Worm (Caenorhabditis elegans) whole organism, midembryonic: ENCODE results near the gene sqst-1.

Experiments
- T22C8.4 ChIP-seq: fragments of 200-800 bp; sonication (Bioruptor generic); IDR thresholded peaks from 2 replicates; pipeline ENCODE4 v1.3.6; 2022; ENCODE audit warnings: missing genetic modification characterization, missing compliant biosample characterization
- cog-1 ChIP-seq: sonication (generic microtip); optimal IDR thresholded peaks from 2 replicates; lab custom pipeline; 2016; ENCODE audit warnings: missing genetic modification characterization, missing compliant biosample characterization
- flt-1 ChIP-seq: fragments of 200-800 bp; sonication (Bioruptor generic); IDR thresholded peaks from 2 replicates; pipeline ENCODE4 v1.3.6; 2022; ENCODE audit warnings: missing genetic modification characterization, missing compliant biosample characterization
- klf-2 ChIP-seq: fragments of 200-800 bp; sonication (Bioruptor generic); conservative IDR thresholded peaks from 2 replicates; pipeline ENCODE4 v1.3.6; 2022; ENCODE audit warnings: missing genetic modification reagents, missing genetic modification characterization, missing compliant biosample characterization
- med-1 ChIP-seq: sonication (generic microtip); optimal IDR thresholded peaks from 2 replicates; lab custom pipeline; 2017; ENCODE audit warnings: missing genetic modification characterization, mild to moderate bottlenecking, missing compliant biosample characterization, antibody characterized with exemption, missing genetic modification reagents; ENCODE audit not compliant: insufficient read depth
- ref-1 ChIP-seq: fragments of 200-800 bp; sonication (Bioruptor generic); conservative IDR thresholded peaks from 2 replicates; pipeline ENCODE4 v1.3.6; 2022; ENCODE audit warnings: missing genetic modification reagents, missing genetic modification characterization, missing compliant biosample characterization
- tab-1 ChIP-seq: fragments of 200-800 bp; sonication (Bioruptor generic); IDR thresholded peaks from 2 replicates; pipeline ENCODE4 v1.3.6; 2022; ENCODE audit warnings: missing genetic modification characterization, missing compliant biosample characterization
- ztf-23 ChIP-seq: fragments of 200-800 bp; sonication (Bioruptor generic); IDR thresholded peaks from 2 replicates; pipeline ENCODE4 v1.3.6; 2022; ENCODE audit warnings: missing genetic modification reagents, missing genetic modification characterization, missing compliant biosample characterization
- ztf-29 ChIP-seq: fragments of 200-800 bp; sonication (Bioruptor generic); IDR thresholded peaks from 2 replicates; pipeline ENCODE4 v1.3.6; 2022; ENCODE audit warnings: missing genetic modification reagents, missing genetic modification characterization, missing compliant biosample characterization

Gene sqst-1

DNA sequence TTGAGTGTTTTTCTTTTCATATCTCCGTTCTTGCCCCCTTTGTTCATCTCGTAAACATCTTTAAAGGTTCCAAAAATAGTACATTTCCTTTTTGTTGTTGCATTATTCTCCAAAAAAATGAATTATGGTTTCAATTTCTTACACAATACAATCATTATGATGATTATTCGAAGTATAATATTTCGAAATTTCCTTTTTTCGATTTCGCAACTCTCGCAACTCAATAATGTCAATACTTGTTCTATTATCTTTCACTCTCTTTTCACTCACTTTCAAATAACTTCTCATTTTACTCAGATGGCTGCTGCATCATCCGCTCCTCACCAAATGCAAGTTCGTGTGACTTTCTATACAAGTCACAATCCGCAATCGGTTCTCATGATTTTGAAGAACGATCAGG is at the start of gene sqst-1:
sqst-1 (plus strand) TSS at position 298 of the 400 bp plus-strand sequence.
- TF ChIP-seq ref-1 (GFP tag; lab: Robert Waterston, UW) (no peak), T22C8.4 (GFP tag; lab: Robert Waterston, UW) (no peak), flt-1 (GFP tag; lab: Robert Waterston, UW) (no peak), ztf-29 (no peak)

DNA sequence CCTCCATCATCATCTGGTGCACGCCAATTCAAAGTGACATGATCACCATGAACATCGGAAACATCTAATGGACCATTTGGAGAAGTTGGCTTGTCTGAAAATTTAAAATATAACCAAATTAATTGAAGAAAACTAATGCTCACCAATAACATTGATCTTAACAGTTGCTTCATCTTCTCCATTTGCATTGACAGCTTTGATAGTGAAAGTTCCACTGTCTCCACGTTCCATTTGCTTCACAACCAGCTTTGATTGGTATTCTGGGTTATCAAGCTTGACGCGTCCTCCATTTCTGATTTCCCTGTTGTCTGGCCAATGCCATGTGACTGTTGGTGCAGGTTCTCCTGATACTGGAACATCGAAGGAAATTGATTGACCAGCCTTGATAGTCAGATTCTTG is 47.7 kb upstream of the sqst-1 start:
- TF ChIP-seq ztf-29 (no peak), cog-1 (tag; lab: Kevin White, UChicago) (no peak), ztf-23 (GFP tag; lab: Robert Waterston, UW) (no peak), ref-1 (GFP tag; lab: Robert Waterston, UW) (no peak)

DNA sequence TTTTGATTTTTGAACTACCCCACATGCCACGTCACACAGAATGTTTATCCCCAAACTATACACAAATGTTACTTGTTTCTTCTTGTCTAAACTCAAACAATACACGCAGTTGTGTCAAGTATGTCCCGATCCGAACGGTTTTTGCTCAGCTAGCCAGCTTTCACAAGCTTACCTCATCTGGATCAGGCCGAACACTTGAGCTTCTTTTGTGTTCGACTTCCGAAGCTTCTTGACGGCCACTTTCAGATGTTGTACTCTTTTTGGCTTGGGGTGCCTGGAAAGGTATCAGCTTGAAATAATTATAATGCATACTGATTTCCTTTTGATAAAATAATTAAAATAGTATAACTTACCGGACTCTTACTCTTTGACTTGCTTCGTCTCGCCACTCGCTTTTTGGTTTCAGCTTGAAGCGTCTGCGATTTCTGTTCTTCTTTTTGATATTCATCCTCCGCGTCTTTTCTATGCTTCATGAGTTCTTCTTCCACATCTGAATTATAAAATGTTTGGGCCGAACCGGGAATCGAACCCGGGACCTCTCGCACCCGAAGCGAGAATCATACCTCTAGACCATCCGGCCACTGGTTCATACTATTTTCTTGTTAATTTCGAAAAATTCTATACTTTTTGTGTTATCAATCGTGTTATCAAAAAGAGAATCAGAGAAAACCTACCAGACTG is 28.9 kb upstream of the sqst-1 start:
- no peak for TF ChIP-seq tab-1
- TF ChIP-seq ztf-29 = no peak
- TF ChIP-seq flt-1 (GFP tag; lab: Robert Waterston, UW) = no peak
- no peak for TF ChIP-seq klf-2
- no peak for TF ChIP-seq ref-1 (GFP tag; lab: Robert Waterston, UW)
- TF ChIP-seq T22C8.4 (GFP tag; lab: Robert Waterston, UW) = no peak
- no peak for TF ChIP-seq cog-1 (tag; lab: Kevin White, UChicago)
- no peak for TF ChIP-seq med-1 (GFP tag; lab: Kevin White, UChicago)
- TF ChIP-seq ztf-23 (GFP tag; lab: Robert Waterston, UW) = no peak

DNA sequence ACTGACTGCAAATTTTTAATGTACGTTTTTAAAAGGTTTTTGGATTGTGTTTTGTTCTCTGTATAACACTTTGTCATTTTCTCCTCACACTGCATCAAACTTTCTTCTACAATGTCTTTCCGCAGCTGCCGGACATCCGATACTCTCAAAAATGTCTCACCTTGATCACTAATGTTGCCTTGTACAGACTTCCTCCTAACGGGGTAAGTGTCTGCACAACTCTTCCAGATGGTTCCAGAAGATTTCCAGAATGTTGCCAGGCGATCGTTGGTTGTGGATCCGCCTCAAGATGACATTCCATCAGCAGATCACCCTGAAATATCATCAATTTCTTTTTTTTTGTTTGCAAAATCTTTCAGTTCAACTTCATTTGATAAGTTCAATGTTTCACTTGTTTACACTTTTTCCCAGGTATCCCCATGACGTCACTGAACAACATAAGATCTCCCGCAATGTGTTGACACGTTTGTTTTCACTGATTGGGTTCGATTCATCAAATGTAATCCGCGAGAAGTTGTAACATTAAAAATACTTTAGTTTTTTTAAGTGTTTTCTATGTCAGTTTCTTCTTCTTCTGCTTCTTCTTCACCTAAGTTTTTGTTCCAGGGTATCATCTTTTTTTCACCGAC is 24.9 kb upstream of the sqst-1 start:
- TF ChIP-seq flt-1 (GFP tag; lab: Robert Waterston, UW) (no peak), cog-1 (tag; lab: Kevin White, UChicago) (no peak), tab-1 (no peak), ztf-23 (GFP tag; lab: Robert Waterston, UW) (no peak), ztf-29 (no peak), klf-2 (no peak), med-1 (GFP tag; lab: Kevin White, UChicago) (no peak), ref-1 (GFP tag; lab: Robert Waterston, UW) (no peak), T22C8.4 (GFP tag; lab: Robert Waterston, UW) (no peak)

DNA sequence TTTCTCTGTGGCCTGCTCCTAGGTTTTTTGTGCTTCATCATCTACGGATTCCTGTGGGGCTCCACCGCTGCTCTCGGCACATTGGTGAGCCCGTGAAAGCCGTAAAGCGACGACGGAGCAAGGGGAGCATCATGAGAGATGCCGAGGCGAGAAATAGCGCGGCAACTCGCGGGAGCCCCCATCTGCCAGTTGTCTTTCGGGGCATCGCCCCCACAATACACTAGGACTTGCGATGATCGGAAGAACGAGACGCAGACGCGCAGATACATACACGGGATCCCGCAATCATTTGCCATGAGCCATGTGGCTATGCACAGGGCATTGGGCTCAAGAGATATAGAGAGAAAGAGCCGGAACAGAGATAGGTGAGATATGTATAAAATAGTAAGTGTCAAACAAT is 23.7 kb upstream of the sqst-1 start:
- TF ChIP-seq T22C8.4 (GFP tag; lab: Robert Waterston, UW) (no peak), cog-1 (tag; lab: Kevin White, UChicago) (no peak), ztf-29 (no peak), klf-2 (no peak), ztf-23 (GFP tag; lab: Robert Waterston, UW) (no peak), flt-1 (GFP tag; lab: Robert Waterston, UW) (no peak), tab-1 (no peak)

DNA sequence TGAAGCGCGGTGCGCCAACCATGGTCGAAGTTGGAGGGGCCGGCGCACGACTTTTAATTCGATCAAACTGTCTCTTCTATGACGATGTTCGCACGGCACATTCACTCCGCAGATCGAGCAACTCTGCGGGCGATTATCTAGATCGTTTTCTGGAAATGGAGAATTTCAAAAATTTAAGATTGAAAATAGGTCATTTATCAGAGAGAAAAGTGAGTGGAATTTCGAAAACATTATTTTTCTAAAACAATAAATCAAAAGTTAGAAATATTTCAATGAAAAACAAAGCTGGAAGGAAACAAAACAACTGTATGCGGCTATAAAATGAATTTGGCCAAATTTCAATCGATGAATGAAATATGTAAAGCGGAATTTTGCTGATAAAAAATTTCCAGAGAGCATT is 23.2 kb upstream of the sqst-1 start, which contains the start of the genes ZK617.26 and unc-22:
ZK617.26 (minus strand) TSS at position 101 of the 400 bp plus-strand sequence.
unc-22 (minus strand) TSS at position 149 of the 400 bp plus-strand sequence.
- TF ChIP-seq klf-2 = no peak
- TF ChIP-seq ztf-29 = no peak

DNA sequence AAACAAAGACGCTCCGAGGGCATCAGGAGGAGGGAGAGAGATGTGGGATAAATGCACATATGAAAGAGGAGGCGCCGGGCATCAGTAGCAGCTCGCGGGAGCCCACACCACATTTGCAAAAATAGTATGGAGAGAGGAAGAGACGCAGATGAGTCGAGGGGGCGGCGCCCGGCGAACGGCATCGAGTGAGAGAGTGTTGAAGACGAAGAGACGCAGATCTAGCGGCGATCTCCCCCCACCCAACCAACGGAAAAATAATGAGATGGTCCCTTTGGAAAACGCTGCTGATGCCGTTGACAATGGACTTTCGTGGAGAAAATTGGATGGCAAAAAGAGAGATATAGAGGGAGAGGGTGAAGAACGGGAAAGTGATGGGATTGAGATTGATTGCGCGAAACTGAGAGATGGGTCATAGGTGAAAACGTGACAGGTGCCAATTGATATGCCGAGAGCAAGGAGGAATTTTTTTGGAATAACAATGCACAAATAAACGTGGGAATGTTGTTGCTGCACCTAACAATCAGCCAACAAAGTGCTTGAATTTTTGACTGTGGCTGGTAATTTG is 21.6 kb upstream of the sqst-1 start:
- TF ChIP-seq cog-1 (tag; lab: Kevin White, UChicago) (no peak), med-1 (GFP tag; lab: Kevin White, UChicago) (no peak), ztf-29 (no peak), ref-1 (GFP tag; lab: Robert Waterston, UW) (no peak), flt-1 (GFP tag; lab: Robert Waterston, UW) (no peak), klf-2 (no peak), ztf-23 (GFP tag; lab: Robert Waterston, UW) (no peak), T22C8.4 (GFP tag; lab: Robert Waterston, UW) (no peak), tab-1 (no peak)

DNA sequence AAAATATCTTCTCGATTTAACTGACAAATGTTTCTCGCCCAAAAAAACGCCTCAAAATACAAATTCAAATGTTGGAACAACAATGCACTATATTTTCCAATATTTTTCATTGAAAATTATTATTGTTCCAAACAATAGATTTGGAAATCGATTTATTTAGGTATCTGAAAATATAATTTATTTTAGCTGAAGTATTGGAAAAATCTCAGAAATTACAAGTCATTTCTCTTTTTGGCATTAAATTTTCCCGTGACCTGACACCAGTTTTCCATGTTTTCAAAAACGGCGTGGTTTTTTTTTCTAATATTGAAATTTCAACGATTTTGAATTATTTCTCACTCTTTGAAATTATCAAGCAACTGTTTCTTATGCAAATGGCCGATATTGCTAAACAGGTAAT is 21.0 kb upstream of the sqst-1 start, which contains the start of gene spe-17:
spe-17 (plus strand) TSS at position 301 of the 400 bp plus-strand sequence.
- no peak for TF ChIP-seq med-1 (GFP tag; lab: Kevin White, UChicago)
- TF ChIP-seq cog-1 (tag; lab: Kevin White, UChicago) = no peak
- TF ChIP-seq T22C8.4 (GFP tag; lab: Robert Waterston, UW) = no peak
- TF ChIP-seq ref-1 (GFP tag; lab: Robert Waterston, UW) = no peak
- no peak for TF ChIP-seq ztf-29
- no peak for TF ChIP-seq ztf-23 (GFP tag; lab: Robert Waterston, UW)
- TF ChIP-seq flt-1 (GFP tag; lab: Robert Waterston, UW) = no peak
- no peak for TF ChIP-seq klf-2

DNA sequence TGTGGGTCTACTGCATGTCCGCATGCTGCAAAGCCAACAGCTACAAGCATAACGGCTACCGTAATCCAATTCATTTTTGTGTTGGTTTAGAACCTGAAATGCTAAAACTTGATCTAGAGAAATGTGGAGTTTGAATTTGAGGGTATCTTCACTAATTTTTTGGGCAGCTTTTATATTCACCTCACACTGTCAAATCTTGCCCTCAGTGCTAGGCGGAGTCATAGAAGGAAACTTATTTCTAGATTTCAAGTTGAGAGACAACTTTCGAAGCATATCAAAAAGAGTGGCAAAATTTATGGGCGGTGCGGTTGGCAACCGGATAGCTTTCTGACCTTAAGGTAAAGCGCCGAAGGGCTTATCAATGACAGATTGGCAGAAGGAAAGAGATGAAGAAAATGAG is 18.5 kb upstream of the sqst-1 start, which contains the start of gene lips-6:
lips-6 (minus strand) TSS at position 101 of the 400 bp plus-strand sequence.
- TF ChIP-seq med-1 (GFP tag; lab: Kevin White, UChicago) (no peak), T22C8.4 (GFP tag; lab: Robert Waterston, UW) (no peak), klf-2 (no peak), ztf-23 (GFP tag; lab: Robert Waterston, UW) (no peak), tab-1 (no peak), ztf-29 (no peak), cog-1 (tag; lab: Kevin White, UChicago) (no peak), ref-1 (GFP tag; lab: Robert Waterston, UW) (no peak), flt-1 (GFP tag; lab: Robert Waterston, UW) (no peak)

DNA sequence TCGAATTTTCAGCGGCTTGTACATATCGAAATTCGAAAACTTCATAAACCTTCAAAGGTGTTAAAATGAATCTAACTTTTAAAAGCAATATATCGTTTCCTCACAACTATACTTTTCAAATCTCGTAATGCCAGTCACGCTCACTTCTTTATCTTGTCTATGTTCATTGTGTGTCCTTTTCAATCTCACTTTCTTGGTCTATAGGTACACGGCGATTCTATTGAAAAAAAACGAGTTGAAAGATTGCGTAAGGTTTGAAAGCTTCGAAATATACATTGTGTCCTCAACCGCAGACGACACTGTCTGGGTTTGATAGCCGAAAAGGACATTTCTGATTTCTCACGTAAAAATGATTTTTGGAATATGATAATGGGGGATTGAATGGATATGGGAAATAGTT is 15.2 kb upstream of the sqst-1 start:
- TF ChIP-seq ztf-23 (GFP tag; lab: Robert Waterston, UW) (no peak), cog-1 (tag; lab: Kevin White, UChicago) (no peak), T22C8.4 (GFP tag; lab: Robert Waterston, UW) (no peak)
